Fruit fly (Drosophila melanogaster): ENCODE measurements around the gene Sol1.

Sol1 gene

DNA sequence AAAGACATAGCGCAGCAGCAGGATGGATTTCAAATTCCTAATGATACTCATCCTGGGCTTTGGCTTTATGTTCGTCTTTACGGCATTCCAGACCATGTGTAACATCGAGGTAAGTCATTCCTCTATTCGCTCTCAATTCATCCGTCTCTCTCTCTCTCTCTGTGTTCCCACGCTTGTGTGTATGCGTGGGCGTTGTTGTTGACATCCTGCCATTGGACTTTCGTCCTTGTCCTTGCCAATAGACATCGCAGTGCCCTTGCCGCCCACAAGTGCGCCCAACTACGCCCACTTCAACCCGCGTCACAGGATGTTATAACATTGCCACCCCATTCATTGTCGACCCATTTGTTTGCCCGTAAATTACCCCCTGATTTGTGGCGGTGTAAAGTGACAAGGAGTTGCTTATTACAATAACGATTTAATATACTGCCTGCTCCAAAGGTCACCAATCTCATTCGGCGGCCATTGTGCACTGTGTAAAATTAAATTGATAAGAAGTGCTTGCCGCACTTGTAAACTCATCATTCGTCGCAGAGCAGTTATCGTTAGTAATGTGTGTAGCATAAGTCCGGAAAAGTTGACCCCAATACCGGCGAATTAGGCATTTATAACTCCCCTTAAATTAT, 63.7 kb downstream of the Sol1 start (continued):
- TF ChIP-seq insv (GFP tag; optimal IDR thresholded peaks at IDR 0.05) (no peak), HLHmδ (GFP tag; optimal IDR thresholded peaks at IDR 0.05) (no peak), CG8478 (optimal IDR thresholded peaks at IDR 0.05) (peak; percentile 19), Atf-2 (GFP tag; optimal IDR thresholded peaks at IDR 0.05) (no peak), CG9215 (GFP tag; IDR thresholded peaks at IDR 0.05) (no peak), row (GFP tag; IDR thresholded peaks at IDR 0.05) (peak; percentile 14; the same call in 1 of the 3 replicates), Trl (optimal IDR thresholded peaks at IDR 0.05) (peak; percentile 35 to 58), Trl (GFP tag; optimal IDR thresholded peaks at IDR 0.05) (no peak), Vsx1 (GFP tag; optimal IDR thresholded peaks at IDR 0.05) (no peak), br (optimal IDR thresholded peaks at IDR 0.05) (no peak), CG31388 (GFP tag; optimal IDR thresholded peaks at IDR 0.05) (no peak), Med (GFP tag) (peak; percentile 75), CG17802 (tag; optimal IDR thresholded peaks at IDR 0.05) (no peak), slou (GFP tag; optimal IDR thresholded peaks at IDR 0.05) (no peak), gro (GFP tag; optimal IDR thresholded peaks at IDR 0.05) (no peak), CG6175 (GFP tag; IDR thresholded peaks at IDR 0.05) (0 out of 3 replicates have a peak, but pooled peaks have one; percentile 31), sug (tag; optimal IDR thresholded peaks at IDR 0.05) (no peak), Dip3 (GFP tag; optimal IDR thresholded peaks at IDR 0.05) (no peak), gcm2 (GFP tag; optimal IDR thresholded peaks at IDR 0.05) (no peak), exex (tag; optimal IDR thresholded peaks at IDR 0.05) (peak; percentile 10), CkIIα-i1 (GFP tag; IDR thresholded peaks at IDR 0.05) (no peak), Hr78 (GFP tag; optimal IDR thresholded peaks at IDR 0.05) (peak in 1 of 2 experiments; percentile 62), dmrt11E (tag; optimal IDR thresholded peaks at IDR 0.05) (no peak), Taf1 (GFP tag; IDR thresholded peaks at IDR 0.05) (no peak), bcd (GFP tag; optimal IDR thresholded peaks at IDR 0.05) (no peak), Hmr (GFP tag; optimal IDR thresholded peaks at IDR 0.05) (no peak), CG7745 (tag; optimal IDR thresholded peaks at IDR 0.05) (no peak), cad (GFP tag; optimal IDR thresholded peaks at IDR 0.05) (no peak), Fer1 (GFP tag; optimal IDR thresholded peaks at IDR 0.05) (no peak), onecut (GFP tag; IDR thresholded peaks at IDR 0.05) (no peak; the same call in 1 of the 2 replicates), CG17361 (GFP tag; IDR thresholded peaks at IDR 0.05) (no peak), gem (tag; optimal IDR thresholded peaks at IDR 0.05) (no peak), HHEX (GFP tag; optimal IDR thresholded peaks at IDR 0.05) (no peak), CG12104 (GFP tag; optimal IDR thresholded peaks at IDR 0.05) (no peak), nerfin-1 (tag; optimal IDR thresholded peaks at IDR 0.05) (peak; percentile 78), CG18764 (GFP tag; optimal IDR thresholded peaks at IDR 0.05) (no peak), D19B (GFP tag; optimal IDR thresholded peaks at IDR 0.05) (no peak), danr (GFP tag; IDR thresholded peaks at IDR 0.05) (no peak), CG11695 (GFP tag; IDR thresholded peaks at IDR 0.05) (no peak), Rfx (GFP tag; IDR thresholded peaks at IDR 0.05) (peak; percentile 12; the same call in 1 of the 2 replicates), C15 (GFP tag; IDR thresholded peaks at IDR 0.05) (no peak), CG43689 (GFP tag; IDR thresholded peaks at IDR 0.05) (no peak), CG12744 (GFP tag; optimal IDR thresholded peaks at IDR 0.05) (no peak), CG11398 (GFP tag; optimal IDR thresholded peaks at IDR 0.05) (no peak), tin (GFP tag; optimal IDR thresholded peaks at IDR 0.05) (no peak), CG14667 (GFP tag; IDR thresholded peaks at IDR 0.05) (no peak), CG12236 (GFP tag; optimal IDR thresholded peaks at IDR 0.05) (no peak), CG10654 (GFP tag; optimal IDR thresholded peaks at IDR 0.05) (no peak), CG15696 (tag; optimal IDR thresholded peaks at IDR 0.05) (no peak), CG12769 (tag; optimal IDR thresholded peaks at IDR 0.05) (no peak), CG12071 (GFP tag; optimal IDR thresholded peaks at IDR 0.05) (peak; percentile 18), trh (GFP tag; optimal IDR thresholded peaks at IDR 0.05) (no peak)

Measured in whole organism, embryonic.